Worm (Caenorhabditis elegans) whole organism, late embryonic: ENCODE measurements around the gene K07F5.15.

ENCODE experiments used
- T23F11.4 ChIP-seq: fragments of 200-800 bp; sonication (Bioruptor generic); optimal IDR thresholded peaks from 2 replicates; lab custom pipeline; 2018; ENCODE audit warnings: mild to moderate bottlenecking, missing genetic modification characterization, missing compliant biosample characterization
- hlh-6 ChIP-seq: sonication (generic microtip); optimal IDR thresholded peaks from 2 replicates; lab custom pipeline; 2016; ENCODE audit warnings: missing genotype, missing genetic modification characterization, missing compliant biosample characterization

- TF ChIP-seq hlh-6 (tag; lab: Kevin White, UChicago): no peak
- TF ChIP-seq T23F11.4 (GFP tag; lab: Kevin White, UChicago): no peak
Observed at ce11 chrIV:9864778-9865177, at the start of gene K07F5.15, which contains the start of gene K07F5.22.
